Fruit fly (Drosophila melanogaster) whole organism, embryonic: ENCODE results near the gene CG13314.

Experiments used
- Ada2b ChIP-seq: fragments of 200-800 bp; sonication (Bioruptor generic); IDR thresholded peaks from 2 replicates; pipeline ENCODE4 v1.3.6; 2022; ENCODE audit warnings: missing biosample characterization, missing genetic modification characterization
- Adf1 ChIP-seq: fragments of 200-800 bp; sonication (Bioruptor generic); IDR thresholded peaks from 2 replicates; pipeline ENCODE4 v1.3.6; 2022; ENCODE audit warnings: missing biosample characterization, missing genetic modification characterization
- Blimp-1 ChIP-seq: fragments of 200-800 bp; sonication (Bioruptor generic); optimal IDR thresholded peaks from 3 replicates; lab custom pipeline; 2018; ENCODE audit warnings: missing biosample characterization, missing genetic modification characterization, mild to moderate bottlenecking, moderate library complexity, missing genetic modification reagents
- BtbVII ChIP-seq: fragments of 200-800 bp; sonication (Bioruptor generic); optimal IDR thresholded peaks from 3 replicates; lab custom pipeline; 2017; ENCODE audit warnings: missing biosample characterization, mild to moderate bottlenecking, missing genetic modification characterization
- CG11398 ChIP-seq: fragments of 200-800 bp; sonication (Bioruptor generic); optimal IDR thresholded peaks from 2 replicates; lab custom pipeline; 2016; ENCODE audit warnings: missing biosample characterization, missing genetic modification characterization
- CG11456 ChIP-seq: fragments of 200-800 bp; sonication (Bioruptor generic); IDR thresholded peaks from 3 replicates; pipeline ENCODE4 v1.3.6; 2022; ENCODE audit warnings: missing biosample characterization, missing genetic modification characterization
- CG14014 ChIP-seq: fragments of 200-800 bp; sonication (Bioruptor generic); IDR thresholded peaks from 2 replicates; pipeline ENCODE4 v1.3.6; 2022; ENCODE audit warnings: missing biosample characterization, missing genetic modification characterization
- CG14441 ChIP-seq: fragments of 200-800 bp; sonication (Bioruptor generic); IDR thresholded peaks from 2 replicates; pipeline ENCODE4 v1.3.6; 2022; ENCODE audit warnings: missing biosample characterization, missing genetic modification characterization
- CG15073 ChIP-seq: fragments of 200-800 bp; sonication (Bioruptor generic); optimal IDR thresholded peaks from 2 replicates; lab custom pipeline; 2016; ENCODE audit warnings: missing biosample characterization, missing genetic modification characterization
- CG17328 ChIP-seq: fragments of 200-800 bp; sonication (Bioruptor generic); IDR thresholded peaks from 2 replicates; pipeline ENCODE4 v1.3.6; 2022; ENCODE audit warnings: missing biosample characterization, missing genetic modification characterization
- CG17361 ChIP-seq: fragments of 200-800 bp; sonication (Bioruptor generic); IDR thresholded peaks from 3 replicates; pipeline ENCODE4 v1.3.6; 2022; ENCODE audit warnings: missing biosample characterization, missing genetic modification characterization
- CG18476 ChIP-seq: fragments of 200-800 bp; sonication (Bioruptor generic); optimal IDR thresholded peaks from 2 replicates; lab custom pipeline; 2016; ENCODE audit warnings: missing biosample characterization, mild to moderate bottlenecking, missing genetic modification characterization
- CG2678 ChIP-seq: fragments of 200-800 bp; sonication (Bioruptor generic); optimal IDR thresholded peaks from 3 replicates; lab custom pipeline; 2019; ENCODE audit warnings: missing biosample characterization, mild to moderate bottlenecking, missing genetic modification characterization, moderate library complexity
- CG31441 ChIP-seq: fragments of 200-800 bp; sonication (Bioruptor generic); IDR thresholded peaks from 2 replicates; pipeline ENCODE4 v1.3.6; 2022; ENCODE audit warnings: missing biosample characterization, missing genetic modification characterization
- CG4328 ChIP-seq: fragments of 200-800 bp; sonication (Bioruptor generic); optimal IDR thresholded peaks from 3 replicates; lab custom pipeline; 2017; ENCODE audit warnings: missing biosample characterization, missing genetic modification reagents, missing genetic modification characterization
- CG4730 ChIP-seq: fragments of 200-800 bp; sonication (Bioruptor generic); IDR thresholded peaks from 2 replicates; pipeline ENCODE4 v1.3.6; 2022; ENCODE audit warnings: missing biosample characterization, missing genetic modification characterization
- CG4820 ChIP-seq: fragments of 200-800 bp; sonication (Bioruptor generic); optimal IDR thresholded peaks from 3 replicates; lab custom pipeline; 2016; ENCODE audit warnings: missing biosample characterization, missing genetic modification characterization
- CG6175 ChIP-seq: fragments of 200-800 bp; sonication (Bioruptor generic); IDR thresholded peaks from 3 replicates; pipeline ENCODE4 v1.3.6; 2022; ENCODE audit warnings: missing biosample characterization, missing genetic modification characterization
- CG6683 ChIP-seq: fragments of 200-800 bp; sonication (Bioruptor generic); optimal IDR thresholded peaks from 2 replicates; lab custom pipeline; 2017; ENCODE audit warnings: missing biosample characterization, mild to moderate bottlenecking, missing genetic modification characterization, missing genetic modification reagents
- CG7839 ChIP-seq: fragments of 200-800 bp; sonication (Bioruptor generic); optimal IDR thresholded peaks from 3 replicates; lab custom pipeline; 2018; ENCODE audit warnings: missing biosample characterization, mild to moderate bottlenecking, missing genetic modification characterization, moderate library complexity
- CG9876 ChIP-seq: fragments of 200-800 bp; sonication (Bioruptor generic); optimal IDR thresholded peaks from 2 replicates; lab custom pipeline; 2016; ENCODE audit warnings: missing biosample characterization, missing genetic modification characterization
- CG9932 ChIP-seq: fragments of 200-800 bp; sonication (Bioruptor generic); IDR thresholded peaks from 2 replicates; pipeline ENCODE4 v1.3.6; 2022; ENCODE audit warnings: missing biosample characterization, missing genetic modification characterization
- Camta ChIP-seq: fragments of 200-800 bp; sonication (Bioruptor generic); optimal IDR thresholded peaks from 2 replicates; lab custom pipeline; 2016; ENCODE audit warnings: missing biosample characterization, missing genetic modification characterization
- Deaf1 ChIP-seq: fragments of 200-800 bp; optimal IDR thresholded peaks from 3 replicates; lab custom pipeline; 2019; ENCODE audit warnings: missing biosample characterization, mild to moderate bottlenecking, missing genetic modification characterization, moderate library complexity
- Hmr ChIP-seq: fragments of 200-800 bp; sonication (Bioruptor generic); optimal IDR thresholded peaks from 3 replicates; lab custom pipeline; 2017; ENCODE audit warnings: mild to moderate bottlenecking, missing biosample characterization, missing genetic modification reagents, missing genetic modification characterization
- Myb ChIP-seq: fragments of 200-800 bp; sonication (Bioruptor generic); optimal IDR thresholded peaks from 2 replicates; lab custom pipeline; 2016; ENCODE audit warnings: missing biosample characterization, missing genetic modification characterization
- NFAT ChIP-seq: fragments of 200-800 bp; sonication (Bioruptor generic); IDR thresholded peaks from 2 replicates; pipeline ENCODE4 v1.3.6; 2022; ENCODE audit warnings: missing biosample characterization, missing genetic modification characterization
- NK7.1 ChIP-seq: fragments of 200-800 bp; sonication (Bioruptor generic); optimal IDR thresholded peaks from 3 replicates; lab custom pipeline; 2016; ENCODE audit warnings: missing biosample characterization, missing genetic modification characterization
- Neu2 ChIP-seq: fragments of 200-800 bp; sonication (Bioruptor generic); optimal IDR thresholded peaks from 3 replicates; lab custom pipeline; 2016; ENCODE audit warnings: missing biosample characterization, missing genetic modification characterization, borderline replicate concordance
- Nf-YA ChIP-seq: fragments of 200-800 bp; sonication (Bioruptor generic); IDR thresholded peaks from 2 replicates; pipeline ENCODE4 v1.3.6; 2022; ENCODE audit warnings: missing biosample characterization, missing genetic modification characterization
- Nf-YC ChIP-seq: fragments of 200-800 bp; optimal IDR thresholded peaks from 3 replicates; lab custom pipeline; 2019; ENCODE audit warnings: missing biosample characterization, mild to moderate bottlenecking, missing genetic modification characterization, moderate library complexity
- Optix ChIP-seq: fragments of 200-800 bp; sonication (Bioruptor generic); IDR thresholded peaks from 3 replicates; pipeline ENCODE4 v1.3.6; 2022; ENCODE audit warnings: missing biosample characterization, missing genetic modification characterization
- Poxn ChIP-seq: fragments of 200-800 bp; sonication (Bioruptor generic); IDR thresholded peaks from 2 replicates; pipeline ENCODE4 v1.3.6; 2022; ENCODE audit warnings: missing biosample characterization, missing genetic modification characterization
- Ptx1 ChIP-seq: fragments of 200-800 bp; sonication (Bioruptor generic); IDR thresholded peaks from 2 replicates; pipeline ENCODE4 v1.3.6; 2022; ENCODE audit warnings: missing biosample characterization, missing genetic modification characterization
- Sry-δ ChIP-seq: fragments of 200-800 bp; sonication (Bioruptor generic); optimal IDR thresholded peaks from 2 replicates; lab custom pipeline; 2016; ENCODE audit warnings: missing biosample characterization, missing genetic modification characterization
- chif ChIP-seq, 2 experiments: fragments of 200-800 bp; sonication (Bioruptor generic); optimal IDR thresholded peaks; 3 replicates each; lab custom pipeline; 2016; ENCODE audit warnings: missing biosample characterization in 2 of 2, missing genetic modification characterization in 2 of 2
- h ChIP-seq: fragments of >200 bp; optimal IDR thresholded peaks from 2 replicates; lab custom pipeline; 2017
- her ChIP-seq: fragments of 200-800 bp; sonication (Bioruptor generic); optimal IDR thresholded peaks from 2 replicates; lab custom pipeline; 2016; ENCODE audit warnings: missing biosample characterization, missing genetic modification characterization
- hkb ChIP-seq, 2 experiments: fragments of 200-800 bp in 1 of 2; fragments of >200 bp in 1 of 2; sonication (Bioruptor generic) in 1 of 2; IDR thresholded peaks in 1 of 2; optimal IDR thresholded peaks in 1 of 2; 2 replicates each; pipeline versions ENCODE4 v1.3.6 to Lab custom; 2017 to 2022; ENCODE audit warnings: missing biosample characterization in 1 of 2, missing genetic modification characterization in 1 of 2
- luna ChIP-seq: fragments of 200-800 bp; sonication (Bioruptor generic); optimal IDR thresholded peaks from 2 replicates; lab custom pipeline; 2016; ENCODE audit warnings: missing biosample characterization, missing genetic modification characterization
- pita ChIP-seq: fragments of 200-800 bp; sonication (Bioruptor generic); optimal IDR thresholded peaks from 2 replicates; lab custom pipeline; 2017; ENCODE audit warnings: missing biosample characterization, mild to moderate bottlenecking, missing genetic modification characterization
- pnt ChIP-seq: fragments of 200-800 bp; sonication (Bioruptor generic); optimal IDR thresholded peaks from 3 replicates; lab custom pipeline; 2016; ENCODE audit warnings: missing biosample characterization, missing genetic modification characterization
- sd ChIP-seq: fragments of 200-800 bp; sonication (Bioruptor generic); optimal IDR thresholded peaks from 3 replicates; lab custom pipeline; 2018; ENCODE audit warnings: missing biosample characterization, mild to moderate bottlenecking, missing genetic modification characterization, moderate library complexity
- seq ChIP-seq: fragments of 200-800 bp; sonication (Bioruptor generic); IDR thresholded peaks from 2 replicates; pipeline ENCODE4 v1.3.6; 2022; ENCODE audit warnings: missing biosample characterization, missing genetic modification characterization
- tin ChIP-seq: fragments of 200-800 bp; sonication (Bioruptor generic); optimal IDR thresholded peaks from 3 replicates; lab custom pipeline; 2016; ENCODE audit warnings: missing biosample characterization, missing genetic modification characterization
- trem ChIP-seq: fragments of 200-800 bp; optimal IDR thresholded peaks from 3 replicates; lab custom pipeline; 2019; ENCODE audit warnings: missing biosample characterization, mild to moderate bottlenecking, missing genetic modification characterization, moderate library complexity
- unc-4 ChIP-seq: fragments of 200-800 bp; sonication (Bioruptor generic); IDR thresholded peaks from 2 replicates; pipeline ENCODE4 v1.3.6; 2022; ENCODE audit warnings: missing biosample characterization, missing genetic modification characterization; ENCODE audit not compliant: partially characterized antibody
- unpg ChIP-seq: fragments of 200-800 bp; sonication (Bioruptor generic); optimal IDR thresholded peaks from 3 replicates; lab custom pipeline; 2018; ENCODE audit warnings: missing biosample characterization, mild to moderate bottlenecking, missing genetic modification characterization, moderate library complexity
- z ChIP-seq: fragments of 200-800 bp; sonication (Bioruptor generic); IDR thresholded peaks from 3 replicates; pipeline ENCODE4 v1.3.6; 2022; ENCODE audit warnings: missing biosample characterization, missing genetic modification characterization
- zf30C ChIP-seq: fragments of 200-800 bp; sonication (Bioruptor generic); optimal IDR thresholded peaks from 3 replicates; lab custom pipeline; 2018; ENCODE audit warnings: missing biosample characterization, mild to moderate bottlenecking, missing genetic modification characterization

CG13314 gene

dm6 chr3L:8974478-8975477 lies 6.8 kb upstream of the CG13314 start, which contains the start of the genes pix and Srp68 (continued):
- TF ChIP-seq CG7839, result peak; percentile 41
- no peak for TF ChIP-seq Ada2b
- TF ChIP-seq luna (GFP tag; lab: Kevin White, UChicago), result no peak
- peak; percentile 64 for TF ChIP-seq CG4328 (GFP tag; lab: Kevin White, UChicago)
- no peak for TF ChIP-seq Hmr (GFP tag; lab: Kevin White, UChicago)
- TF ChIP-seq zf30C, result no peak
- no peak for TF ChIP-seq unpg (GFP tag; lab: Kevin White, UChicago)
- TF ChIP-seq her, result no peak
- no peak for TF ChIP-seq CG6175 (GFP tag; lab: Robert Waterston, UW)
- peak; percentile 76 for TF ChIP-seq Blimp-1 (GFP tag; lab: Kevin White, UChicago)
- peak; percentile 77 for TF ChIP-seq CG9932 (GFP tag; lab: Robert Waterston, UW)
- TF ChIP-seq Poxn, result no peak
- TF ChIP-seq pnt (GFP tag; lab: Kevin White, UChicago), result no peak
- no peak for TF ChIP-seq BtbVII (GFP tag; lab: Kevin White, UChicago)
- TF ChIP-seq CG31441 (GFP tag; lab: Robert Waterston, UW), result no peak
- no peak for TF ChIP-seq CG15073 (GFP tag; lab: Kevin White, UChicago)
- no peak for TF ChIP-seq NK7.1
- peak; percentile 13 to 47 for TF ChIP-seq chif (GFP tag; optimal IDR thresholded peaks at IDR 0.05; lab: Kevin White, UChicago)
- TF ChIP-seq CG6683 (GFP tag; lab: Kevin White, UChicago), result peak; percentile 18
- TF ChIP-seq CG11398 (GFP tag; lab: Kevin White, UChicago), result no peak
- TF ChIP-seq Myb (GFP tag; lab: Kevin White, UChicago), result peak; percentile 16
- TF ChIP-seq Adf1 (GFP tag; lab: Robert Waterston, UW), result no peak
- TF ChIP-seq hkb (optimal IDR thresholded peaks at IDR 0.05; lab: Kevin White, UChicago), result no peak
- TF ChIP-seq hkb (GFP tag; IDR thresholded peaks at IDR 0.05; lab: Robert Waterston, UW), result no peak
- no peak for TF ChIP-seq pita (GFP tag; lab: Kevin White, UChicago)
- no peak for TF ChIP-seq CG2678
- no peak for TF ChIP-seq Nf-YA (GFP tag; lab: Robert Waterston, UW)
- peak; percentile 78 for TF ChIP-seq unc-4 (GFP tag; lab: Robert Waterston, UW)
- TF ChIP-seq CG14441 (GFP tag; lab: Robert Waterston, UW), result no peak
- peak; percentile 84 for TF ChIP-seq Sry-δ (GFP tag; lab: Kevin White, UChicago)
- TF ChIP-seq CG17328 (GFP tag; lab: Robert Waterston, UW), result no peak
- no peak for TF ChIP-seq Deaf1
- no peak for TF ChIP-seq CG9876 (GFP tag; lab: Kevin White, UChicago)
- TF ChIP-seq tin (GFP tag; lab: Kevin White, UChicago), result peak; percentile 57
- TF ChIP-seq CG11456 (GFP tag; lab: Robert Waterston, UW), result no peak
- TF ChIP-seq Neu2 (GFP tag; lab: Kevin White, UChicago), result no peak
- TF ChIP-seq h (lab: Kevin White, UChicago), result no peak
- no peak for TF ChIP-seq seq (GFP tag; lab: Robert Waterston, UW)
- no peak for TF ChIP-seq Optix (GFP tag; lab: Robert Waterston, UW)
- no peak for TF ChIP-seq z (GFP tag; lab: Robert Waterston, UW)
- peak; percentile 37 for TF ChIP-seq CG4820 (GFP tag; lab: Kevin White, UChicago)
- peak; percentile 65 for TF ChIP-seq Ptx1 (GFP tag; lab: Robert Waterston, UW)
- TF ChIP-seq trem (tag; lab: Kevin White, UChicago), result peak; percentile 85
- TF ChIP-seq Camta (GFP tag; lab: Kevin White, UChicago), result no peak
- TF ChIP-seq sd, result no peak
- peak; percentile 88 for TF ChIP-seq CG17361 (GFP tag; lab: Robert Waterston, UW)
- peak; percentile 40 for TF ChIP-seq CG18476
- no peak for TF ChIP-seq CG4730 (GFP tag; lab: Robert Waterston, UW)
- peak; percentile 73 for TF ChIP-seq Nf-YC
- TF ChIP-seq NFAT (GFP tag; lab: Robert Waterston, UW), result 0 out of 2 replicates have a peak, but pooled peaks have one; percentile 34
- TF ChIP-seq CG14014 (GFP tag; lab: Robert Waterston, UW), result no peak; the same call in 1 of the 2 replicates
